Worm (Caenorhabditis elegans) whole organism, L3 larva: Measurements from ENCODE around the gene F54E2.1.

Source experiments
- ama-1 ChIP-seq: fragments of 150-350 bp; optimal IDR thresholded peaks from 2 replicates; lab custom pipeline; 2018
- ceh-82 ChIP-seq: fragments of 150-350 bp; optimal IDR thresholded peaks from 2 replicates; lab custom pipeline; 2014; ENCODE audit warnings: missing biosample characterization, missing genetic modification characterization
- egl-27 ChIP-seq: sonication (generic microtip); optimal IDR thresholded peaks from 4 replicates; lab custom pipeline; 2017; ENCODE audit warnings: missing biosample characterization, missing genetic modification reagents, missing genetic modification characterization
- fkh-10 ChIP-seq: sonication (generic microtip); optimal IDR thresholded peaks from 2 replicates; lab custom pipeline; 2017; ENCODE audit warnings: missing biosample characterization, missing genetic modification reagents, missing genetic modification characterization
- hmg-11 ChIP-seq: sonication (generic microtip); optimal IDR thresholded peaks from 2 replicates; lab custom pipeline; 2016; ENCODE audit warnings: missing genetic modification characterization, missing compliant biosample characterization
- nhr-12 ChIP-seq: fragments of 150-350 bp; optimal IDR thresholded peaks from 2 replicates; lab custom pipeline; 2014; ENCODE audit warnings: missing biosample characterization, missing genetic modification characterization
- nhr-28 ChIP-seq: fragments of 150-350 bp; optimal IDR thresholded peaks from 2 replicates; lab custom pipeline; 2014; ENCODE audit warnings: missing biosample characterization, missing genetic modification characterization
- pqm-1 ChIP-seq: fragments of 150-350 bp; optimal IDR thresholded peaks from 2 replicates; lab custom pipeline; 2017; ENCODE audit warnings: missing biosample characterization, missing genetic modification characterization, inconsistent platforms
- unc-62 ChIP-seq: fragments of 150-350 bp; sonication (generic microtip); optimal IDR thresholded peaks from 4 replicates; lab custom pipeline; 2014; ENCODE audit warnings: missing biosample characterization, missing genetic modification reagents, missing genetic modification characterization
- ztf-4 ChIP-seq: fragments of 150-350 bp; optimal IDR thresholded peaks from 2 replicates; lab custom pipeline; 2014; ENCODE audit warnings: missing biosample characterization, missing genetic modification characterization

- TF ChIP-seq unc-62 (no peak), egl-27 (tag; lab: Kevin White, UChicago) (no peak), nhr-28 (tag; lab: Kevin White, UChicago) (no peak), ceh-82 (tag; lab: Kevin White, UChicago) (no peak), pqm-1 (tag; lab: Kevin White, UChicago) (no peak), ztf-4 (no peak), nhr-12 (tag; lab: Kevin White, UChicago) (no peak), ama-1 (no peak), hmg-11 (no peak), fkh-10 (no peak)
These were observed 10.9 kb upstream of the F54E2.1 start for ce11 chrV:2799172-2799869.
